Fruit fly (Drosophila melanogaster): ENCODE measurements around the gene CG7029.

Gene CG7029

dm6 chr3R:22726771-22727455 is 23.8 kb upstream of the CG7029 start, which contains the start of gene CG45049:
Gene CG45049 (plus strand): TSS chr3R:22726967.
- TF ChIP-seq cic (GFP tag; optimal IDR thresholded peaks at IDR 0.05) (peak; percentile 78), Hr96 (GFP tag; optimal IDR thresholded peaks at IDR 0.05) (no peak), bab1 (GFP tag; optimal IDR thresholded peaks at IDR 0.05) (peak; percentile 23), CG11617 (GFP tag; optimal IDR thresholded peaks at IDR 0.05) (no peak), CG1620 (GFP tag; optimal IDR thresholded peaks at IDR 0.05) (no peak), tj (GFP tag; optimal IDR thresholded peaks at IDR 0.05) (peak; percentile 34)

- TF ChIP-seq cic (GFP tag; optimal IDR thresholded peaks at IDR 0.05) = peak; percentile 8
- peak; percentile 4 for TF ChIP-seq tj (GFP tag; optimal IDR thresholded peaks at IDR 0.05)
- peak; percentile 86 for TF ChIP-seq ovo (GFP tag; optimal IDR thresholded peaks at IDR 0.05)
- TF ChIP-seq pad (GFP tag; optimal IDR thresholded peaks at IDR 0.05) = peak; percentile 88
- TF ChIP-seq cnc (optimal IDR thresholded peaks at IDR 0.05) = no peak
- no peak for TF ChIP-seq kay (GFP tag; ENCODE audit: borderline replicate concordance)
- no peak for TF ChIP-seq Hr96 (GFP tag; optimal IDR thresholded peaks at IDR 0.05)
Measured at dm6 chr3R:22727456-22727833, 23.3 kb upstream of the CG7029 start.

- TF ChIP-seq tj (GFP tag; optimal IDR thresholded peaks at IDR 0.05) = no peak
- TF ChIP-seq Hr96 (GFP tag; optimal IDR thresholded peaks at IDR 0.05) = no peak
- TF ChIP-seq ovo (GFP tag; optimal IDR thresholded peaks at IDR 0.05) = no peak
- no peak for TF ChIP-seq CG11617 (GFP tag; optimal IDR thresholded peaks at IDR 0.05)
Measured at dm6 chr3R:22727857-22728256, 22.8 kb upstream of the CG7029 start.

dm6 chr3R:22732995-22733394 is 17.7 kb upstream of the CG7029 start:
- TF ChIP-seq CG7101 (tag; optimal IDR thresholded peaks at IDR 0.05) (no peak), Mnt (GFP tag; optimal IDR thresholded peaks at IDR 0.05) (no peak), CG5204 (GFP tag; optimal IDR thresholded peaks at IDR 0.05) (no peak), CG12768 (GFP tag; optimal IDR thresholded peaks at IDR 0.05) (no peak), kay (GFP tag; ENCODE audit: borderline replicate concordance) (no peak)

- TF ChIP-seq CG7045 (GFP tag; optimal IDR thresholded peaks at IDR 0.05) (no peak), CG11617 (GFP tag; optimal IDR thresholded peaks at IDR 0.05) (no peak), bab1 (GFP tag; optimal IDR thresholded peaks at IDR 0.05) (no peak)
Measured at dm6 chr3R:22733751-22734150, 16.9 kb upstream of the CG7029 start, which contains the start of gene Takl2. Gene Takl2 (minus strand): TSS chr3R:22733851.

dm6 chr3R:22740930-22741329 is 9.8 kb upstream of the CG7029 start, which contains the start of the genes Dcr-1 and CG6985:
Gene Dcr-1 (minus strand): TSS chr3R:22741091.
Gene CG6985 (plus strand): TSS chr3R:22741150.
- no peak for TF ChIP-seq Mnt (GFP tag; optimal IDR thresholded peaks at IDR 0.05)

DNA sequence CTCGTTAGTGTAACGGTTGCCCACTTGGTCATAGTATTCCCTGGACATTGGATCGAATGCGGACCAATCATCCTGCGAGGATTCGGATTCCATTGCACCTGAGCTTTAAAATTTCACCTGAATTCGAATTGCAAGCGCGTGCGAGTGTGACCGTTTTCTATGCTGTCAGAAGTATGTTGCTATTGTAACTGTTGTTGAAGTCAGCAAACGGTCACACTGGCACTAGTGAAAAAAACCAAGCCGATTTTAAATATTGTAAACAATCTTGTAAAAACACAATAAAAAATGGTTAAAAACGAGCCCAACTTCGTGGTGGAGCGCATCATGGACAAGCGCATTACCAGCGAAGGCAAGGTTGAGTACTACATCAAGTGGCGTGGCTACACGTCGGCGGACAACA is 5.3 kb upstream of the CG7029 start, which contains the start of the genes vret and HP1c:
vret (minus strand) TSS at position 150 of the 400 bp plus-strand sequence.
HP1c (plus strand) TSS at position 189 of the 400 bp plus-strand sequence.
- TF ChIP-seq bab1 (GFP tag; optimal IDR thresholded peaks at IDR 0.05) = peak; percentile 17
- TF ChIP-seq kay (GFP tag; ENCODE audit: borderline replicate concordance) = no peak
- no peak for TF ChIP-seq CG5204 (GFP tag; optimal IDR thresholded peaks at IDR 0.05)

dm6 chr3R:22747423-22748090 is 3.1 kb upstream of the CG7029 start, which contains the start of gene CG17141:
Gene CG17141 (minus strand): TSS chr3R:22747599.
- TF ChIP-seq bab1 (GFP tag; optimal IDR thresholded peaks at IDR 0.05) (peak; percentile 84), pad (GFP tag; optimal IDR thresholded peaks at IDR 0.05) (no peak)

DNA sequence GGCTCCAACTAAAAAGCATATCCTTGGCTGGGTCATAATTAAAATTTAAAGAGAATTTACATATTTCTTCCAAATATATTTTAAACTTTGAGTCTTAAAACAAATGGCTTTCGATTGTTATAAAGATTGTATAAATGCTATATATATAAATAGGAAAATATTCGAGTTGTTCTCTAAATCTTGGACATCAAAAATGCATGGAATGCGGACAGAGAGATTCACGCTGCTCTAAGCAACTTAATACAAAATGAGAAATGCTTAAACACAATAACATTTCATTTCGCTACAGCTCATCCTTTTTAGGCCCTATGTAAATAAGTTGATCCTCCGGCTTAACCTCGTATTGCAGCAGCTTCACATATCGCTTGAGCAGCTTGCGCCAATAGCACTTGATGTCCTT is 1.7 kb upstream of the CG7029 start, which contains the start of gene CG31139:
CG31139 (minus strand) TSS at position 101 of the 400 bp plus-strand sequence.
- TF ChIP-seq cic (GFP tag; optimal IDR thresholded peaks at IDR 0.05) (no peak), tj (GFP tag; optimal IDR thresholded peaks at IDR 0.05) (no peak), CG1620 (GFP tag; optimal IDR thresholded peaks at IDR 0.05) (no peak), cnc (optimal IDR thresholded peaks at IDR 0.05) (no peak), Clk (GFP tag; optimal IDR thresholded peaks at IDR 0.05) (no peak), ovo (GFP tag; optimal IDR thresholded peaks at IDR 0.05) (no peak), CG14711 (tag; optimal IDR thresholded peaks at IDR 0.05) (no peak), toe (GFP tag; optimal IDR thresholded peaks at IDR 0.05) (no peak), bab1 (GFP tag; optimal IDR thresholded peaks at IDR 0.05) (no peak)
